Worm (Caenorhabditis elegans): ENCODE measurements around the gene C45B2.2.

DNA sequence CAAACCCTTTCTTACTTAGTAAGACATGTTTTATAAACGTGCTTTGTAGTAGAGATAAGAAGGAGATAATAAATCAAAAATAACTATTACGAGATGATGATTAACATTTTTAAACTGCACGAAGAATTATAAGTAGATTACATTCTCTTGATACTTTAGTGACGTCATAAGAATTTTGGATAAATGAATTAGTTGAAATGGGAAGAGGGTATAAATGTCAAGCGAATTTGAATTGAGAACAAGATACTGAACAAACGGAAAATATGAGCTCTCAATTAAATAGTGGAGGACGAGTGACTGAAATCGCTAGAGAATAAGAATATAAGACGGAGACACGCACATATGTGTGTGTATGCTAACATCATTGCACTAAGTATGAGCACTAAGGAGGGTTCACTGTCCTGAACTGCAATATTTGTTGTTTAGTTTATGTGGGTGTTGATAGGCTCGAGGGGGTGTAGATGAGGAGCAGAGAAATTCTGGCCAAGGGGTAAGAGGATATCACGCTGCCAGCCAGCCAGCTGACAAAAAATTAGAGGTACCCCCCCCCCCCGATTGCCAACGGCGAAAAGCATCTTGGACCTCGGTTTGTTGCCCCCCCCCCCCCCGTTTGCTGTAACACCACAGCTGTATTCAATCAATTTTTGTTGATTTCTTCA is 44.0 kb upstream of the C45B2.2 start:
- no peak for TF ChIP-seq ztf-11 (tag; optimal IDR thresholded peaks at IDR 0.05)
- TF ChIP-seq ama-1 (optimal IDR thresholded peaks at IDR 0.05), result no peak
- TF ChIP-seq unc-62 (GFP tag; optimal IDR thresholded peaks at IDR 0.05), result no peak
- TF ChIP-seq ceh-16 (tag; optimal IDR thresholded peaks at IDR 0.05), result no peak
